Worm (Caenorhabditis elegans) whole organism, mixed stage, embryonic: ENCODE results near the gene vha-6.

Experiments
- blmp-1 ChIP-seq: fragments of 150-350 bp; optimal IDR thresholded peaks from 2 replicates; lab custom pipeline; 2014; ENCODE audit warnings: missing biosample characterization, missing genetic modification characterization
- ceh-83 ChIP-seq: fragments of 200-800 bp; sonication (Bioruptor generic); optimal IDR thresholded peaks from 2 replicates; lab custom pipeline; 2018; ENCODE audit warnings: mild to moderate bottlenecking, missing genetic modification characterization, missing compliant biosample characterization
- elt-3 ChIP-seq: fragments of 150-350 bp; optimal IDR thresholded peaks from 2 replicates; lab custom pipeline; 2014; ENCODE audit warnings: missing biosample characterization, missing genetic modification characterization
- flh-1 ChIP-seq: fragments of 200-800 bp; sonication (Bioruptor generic); optimal IDR thresholded peaks from 2 replicates; lab custom pipeline; 2018; ENCODE audit warnings: mild to moderate bottlenecking, missing genetic modification characterization, moderate library complexity, missing compliant biosample characterization
- ham-2 ChIP-seq: fragments of 200-800 bp; sonication (Bioruptor generic); optimal IDR thresholded peaks from 2 replicates; lab custom pipeline; 2018; ENCODE audit warnings: mild to moderate bottlenecking, missing genetic modification characterization, missing compliant biosample characterization
- lsy-2 ChIP-seq: fragments of 150-350 bp; optimal IDR thresholded peaks from 2 replicates; lab custom pipeline; 2014; ENCODE audit warnings: missing biosample characterization, missing genetic modification characterization
- nhr-12 ChIP-seq: fragments of 150-350 bp; optimal IDR thresholded peaks from 2 replicates; lab custom pipeline; 2014; ENCODE audit warnings: missing biosample characterization, missing genetic modification characterization
- nhr-2 ChIP-seq: fragments of 150-350 bp; optimal IDR thresholded peaks from 2 replicates; lab custom pipeline; 2014; ENCODE audit warnings: missing biosample characterization, missing genetic modification characterization
- nhr-76 ChIP-seq: sonication (generic microtip); optimal IDR thresholded peaks from 2 replicates; lab custom pipeline; 2017; ENCODE audit warnings: missing biosample characterization, missing genetic modification characterization
- pha-4 ChIP-seq: fragments of 150-350 bp; optimal IDR thresholded peaks from 2 replicates; lab custom pipeline; 2018; ENCODE audit warnings: missing biosample characterization, missing genetic modification reagents, missing genetic modification characterization
- snpc-4 ChIP-seq: fragments of 150-350 bp; optimal IDR thresholded peaks from 2 replicates; lab custom pipeline; 2014; ENCODE audit warnings: missing biosample characterization, missing genetic modification characterization
- unc-39 ChIP-seq: fragments of 150-350 bp; optimal IDR thresholded peaks from 2 replicates; lab custom pipeline; 2014; ENCODE audit warnings: missing biosample characterization, missing genetic modification characterization
- unc-62 ChIP-seq: fragments of 150-350 bp; optimal IDR thresholded peaks from 2 replicates; lab custom pipeline; 2014; ENCODE audit warnings: missing biosample characterization, missing genetic modification reagents, missing genetic modification characterization
- ztf-11 ChIP-seq: fragments of 150-350 bp; optimal IDR thresholded peaks from 2 replicates; lab custom pipeline; 2014; ENCODE audit warnings: missing biosample characterization, missing genetic modification characterization

DNA sequence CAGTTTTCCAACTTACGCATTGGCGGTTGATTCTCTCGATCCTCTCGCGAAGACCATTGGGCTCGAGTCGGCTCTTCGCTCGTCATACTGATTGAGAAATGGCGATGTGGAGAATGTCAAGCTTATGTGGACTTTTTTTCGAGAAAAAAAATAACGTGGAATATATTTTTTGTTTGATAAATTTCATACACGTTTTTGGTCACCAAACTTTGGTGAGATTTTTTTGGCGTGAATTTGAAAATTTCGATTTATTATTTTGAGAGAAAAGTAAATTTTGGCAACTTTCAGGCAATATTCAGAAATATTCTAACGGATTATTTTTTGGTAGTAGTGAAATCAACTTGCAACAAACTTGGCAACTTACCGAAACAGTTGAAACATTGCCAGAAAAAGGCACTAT, 40.8 kb upstream of the vha-6 start, which contains the start of gene W02B12.12:
- TF ChIP-seq snpc-4 (tag; lab: Kevin White, UChicago) (no peak), unc-39 (tag; lab: Kevin White, UChicago) (no peak), nhr-12 (tag; lab: Kevin White, UChicago) (no peak), ceh-83 (GFP tag; lab: Kevin White, UChicago) (no peak), blmp-1 (tag; lab: Kevin White, UChicago) (no peak), ham-2 (GFP tag; lab: Kevin White, UChicago) (no peak), nhr-76 (tag; lab: Kevin White, UChicago) (no peak), ztf-11 (tag; lab: Kevin White, UChicago) (no peak), pha-4 (tag; lab: Kevin White, UChicago) (no peak), elt-3 (tag; lab: Kevin White, UChicago) (no peak), unc-62 (no peak), nhr-2 (no peak), lsy-2 (tag; lab: Kevin White, UChicago) (no peak), flh-1 (GFP tag; lab: Kevin White, UChicago) (no peak)
